Fruit fly (Drosophila melanogaster) whole organism, embryonic: ENCODE data around the gene RfC3.

ENCODE experiments used
- Antp ChIP-seq: fragments of 200-800 bp; sonication (Bioruptor generic); optimal IDR thresholded peaks from 3 replicates; lab custom pipeline; 2016; ENCODE audit warnings: missing biosample characterization, missing genetic modification characterization
- BEAF-32 ChIP-seq: fragments of 200-800 bp; sonication (Bioruptor generic); optimal IDR thresholded peaks from 3 replicates; lab custom pipeline; 2017; ENCODE audit warnings: missing biosample characterization, missing genetic modification characterization, mild to moderate bottlenecking, moderate library complexity, missing genetic modification reagents
- Bdp1 ChIP-seq: fragments of 200-800 bp; sonication (Bioruptor generic); optimal IDR thresholded peaks from 3 replicates; lab custom pipeline; 2016; ENCODE audit warnings: missing biosample characterization, missing genetic modification characterization
- Blimp-1 ChIP-seq: fragments of 200-800 bp; sonication (Bioruptor generic); optimal IDR thresholded peaks from 3 replicates; lab custom pipeline; 2018; ENCODE audit warnings: missing biosample characterization, missing genetic modification characterization, mild to moderate bottlenecking, moderate library complexity, missing genetic modification reagents
- CG10321 ChIP-seq: fragments of 200-800 bp; sonication (Bioruptor generic); IDR thresholded peaks from 2 replicates; pipeline ENCODE4 v1.3.6; 2022; ENCODE audit warnings: missing biosample characterization, missing genetic modification characterization
- CG10543 ChIP-seq: fragments of 200-800 bp; sonication (Bioruptor generic); optimal IDR thresholded peaks from 3 replicates; lab custom pipeline; 2017; ENCODE audit warnings: missing biosample characterization, mild to moderate bottlenecking, missing genetic modification characterization, moderate library complexity
- CG15601 ChIP-seq: fragments of 200-800 bp; sonication (Bioruptor generic); optimal IDR thresholded peaks from 3 replicates; lab custom pipeline; 2019; ENCODE audit warnings: missing biosample characterization, mild to moderate bottlenecking, missing genetic modification characterization, moderate library complexity
- CG17829 ChIP-seq: fragments of 200-800 bp; optimal IDR thresholded peaks from 2 replicates; lab custom pipeline; 2019; ENCODE audit warnings: missing biosample characterization, mild to moderate bottlenecking, missing genetic modification characterization, moderate library complexity
- CG1832 ChIP-seq: fragments of 200-800 bp; sonication (Bioruptor generic); optimal IDR thresholded peaks from 2 replicates; lab custom pipeline; 2017; ENCODE audit warnings: missing biosample characterization, mild to moderate bottlenecking, missing genetic modification characterization, inconsistent platforms
- CG18619 ChIP-seq: fragments of 200-800 bp; sonication (Bioruptor generic); optimal IDR thresholded peaks from 3 replicates; lab custom pipeline; 2017; ENCODE audit warnings: missing biosample characterization, mild to moderate bottlenecking, missing genetic modification characterization
- CG2129 ChIP-seq: fragments of 200-800 bp; sonication (Bioruptor generic); IDR thresholded peaks from 2 replicates; pipeline ENCODE4 v1.3.6; 2022; ENCODE audit warnings: missing biosample characterization, missing genetic modification characterization; ENCODE audit not compliant: partially characterized antibody
- CG31441 ChIP-seq: fragments of 200-800 bp; sonication (Bioruptor generic); IDR thresholded peaks from 2 replicates; pipeline ENCODE4 v1.3.6; 2022; ENCODE audit warnings: missing biosample characterization, missing genetic modification characterization
- CG3407 ChIP-seq: fragments of 200-800 bp; sonication (Bioruptor generic); optimal IDR thresholded peaks from 2 replicates; lab custom pipeline; 2018; ENCODE audit warnings: missing biosample characterization, mild to moderate bottlenecking, missing genetic modification characterization
- CG4360 ChIP-seq: fragments of 200-800 bp; sonication (Bioruptor generic); IDR thresholded peaks from 2 replicates; pipeline ENCODE4 v1.3.6; 2022; ENCODE audit warnings: missing biosample characterization, missing genetic modification characterization
- CG4707 ChIP-seq: fragments of 200-800 bp; sonication (Bioruptor generic); optimal IDR thresholded peaks from 2 replicates; lab custom pipeline; 2018; ENCODE audit warnings: missing biosample characterization, mild to moderate bottlenecking, missing genetic modification characterization, moderate library complexity
- CG4730 ChIP-seq: fragments of 200-800 bp; sonication (Bioruptor generic); IDR thresholded peaks from 2 replicates; pipeline ENCODE4 v1.3.6; 2022; ENCODE audit warnings: missing biosample characterization, missing genetic modification characterization
- CG6272 ChIP-seq: fragments of 200-800 bp; sonication (Bioruptor generic); IDR thresholded peaks from 2 replicates; pipeline ENCODE4 v1.3.6; 2022; ENCODE audit warnings: missing biosample characterization, missing genetic modification characterization
- CG6683 ChIP-seq: fragments of 200-800 bp; sonication (Bioruptor generic); optimal IDR thresholded peaks from 2 replicates; lab custom pipeline; 2017; ENCODE audit warnings: missing biosample characterization, mild to moderate bottlenecking, missing genetic modification characterization, missing genetic modification reagents
- CG6854 ChIP-seq: fragments of 200-800 bp; sonication (Bioruptor generic); optimal IDR thresholded peaks from 3 replicates; lab custom pipeline; 2017; ENCODE audit warnings: missing biosample characterization, mild to moderate bottlenecking, missing genetic modification characterization
- CG7357 ChIP-seq: fragments of 200-800 bp; sonication (Bioruptor generic); IDR thresholded peaks from 3 replicates; pipeline ENCODE4 v1.3.6; 2022; ENCODE audit warnings: missing biosample characterization, missing genetic modification characterization
- CG8478 ChIP-seq: fragments of >200 bp; optimal IDR thresholded peaks from 2 replicates; lab custom pipeline; 2018
- CG8765 ChIP-seq: fragments of 200-800 bp; sonication (Bioruptor generic); IDR thresholded peaks from 2 replicates; pipeline ENCODE4 v1.3.6; 2022; ENCODE audit warnings: missing biosample characterization, missing genetic modification characterization
- CG9437 ChIP-seq: fragments of 200-800 bp; sonication (Bioruptor generic); optimal IDR thresholded peaks from 2 replicates; lab custom pipeline; 2018; ENCODE audit warnings: missing biosample characterization, mild to moderate bottlenecking, missing genetic modification characterization
- CG9797 ChIP-seq: fragments of 200-800 bp; sonication (Bioruptor generic); optimal IDR thresholded peaks from 3 replicates; lab custom pipeline; 2018; ENCODE audit warnings: missing biosample characterization, mild to moderate bottlenecking, missing genetic modification characterization
- CG9876 ChIP-seq: fragments of 200-800 bp; sonication (Bioruptor generic); optimal IDR thresholded peaks from 2 replicates; lab custom pipeline; 2016; ENCODE audit warnings: missing biosample characterization, missing genetic modification characterization
- CoRest ChIP-seq: fragments of 200-800 bp; sonication (Bioruptor generic); optimal IDR thresholded peaks from 3 replicates; lab custom pipeline; 2018; ENCODE audit warnings: missing biosample characterization, mild to moderate bottlenecking, missing genetic modification characterization, moderate library complexity
- E2f2 ChIP-seq: fragments of 200-800 bp; sonication (Bioruptor generic); IDR thresholded peaks from 2 replicates; pipeline ENCODE4 v1.3.6; 2022; ENCODE audit warnings: missing biosample characterization, missing genetic modification characterization
- Ets65A ChIP-seq: fragments of 200-800 bp; sonication (Bioruptor generic); peaks from one replicate; lab custom pipeline; 2016; ENCODE audit warnings: missing biosample characterization, missing genetic modification characterization
- Gug ChIP-seq: fragments of 200-800 bp; sonication (Bioruptor generic); IDR thresholded peaks from 4 replicates; pipeline ENCODE4 v1.3.6; 2022; ENCODE audit warnings: missing biosample characterization, missing genetic modification characterization
- HHEX ChIP-seq: fragments of 200-800 bp; sonication (Bioruptor generic); optimal IDR thresholded peaks from 3 replicates; lab custom pipeline; 2017; ENCODE audit warnings: missing biosample characterization, mild to moderate bottlenecking, missing genetic modification characterization, missing genetic modification reagents
- HLHmδ ChIP-seq: fragments of 200-800 bp; sonication (Bioruptor generic); optimal IDR thresholded peaks from 2 replicates; lab custom pipeline; 2018; ENCODE audit warnings: missing biosample characterization, mild to moderate bottlenecking, missing genetic modification characterization, moderate library complexity
- Hmx ChIP-seq: fragments of 200-800 bp; sonication (Bioruptor generic); optimal IDR thresholded peaks from 2 replicates; lab custom pipeline; 2016; ENCODE audit warnings: missing biosample characterization, missing genetic modification characterization
- Hr51 ChIP-seq, 2 experiments: fragments of 200-800 bp; sonication (Bioruptor generic); optimal IDR thresholded peaks; 2 replicates in 1 of 2; 3 replicates in 1 of 2; lab custom pipeline; 2016 to 2018; ENCODE audit warnings: missing biosample characterization in 2 of 2, missing genetic modification characterization in 2 of 2, mild to moderate bottlenecking in 1 of 2, moderate library complexity in 1 of 2
- Neu2 ChIP-seq: fragments of 200-800 bp; sonication (Bioruptor generic); optimal IDR thresholded peaks from 3 replicates; lab custom pipeline; 2016; ENCODE audit warnings: missing biosample characterization, missing genetic modification characterization, borderline replicate concordance
- Rx ChIP-seq: fragments of 200-800 bp; sonication (Bioruptor generic); IDR thresholded peaks from 2 replicates; pipeline ENCODE4 v1.3.6; 2022; ENCODE audit warnings: missing biosample characterization, missing genetic modification characterization
- Tbp ChIP-seq: fragments of >200 bp; optimal IDR thresholded peaks from 2 replicates; lab custom pipeline; 2018; ENCODE audit warnings: missing biosample characterization, missing genetic modification characterization
- ab ChIP-seq: fragments of 200-800 bp; sonication (Bioruptor generic); optimal IDR thresholded peaks from 2 replicates; lab custom pipeline; 2016; ENCODE audit warnings: missing biosample characterization, missing genetic modification characterization
- dmrt11E ChIP-seq: fragments of 200-800 bp; sonication (Bioruptor generic); optimal IDR thresholded peaks from 3 replicates; lab custom pipeline; 2018; ENCODE audit warnings: missing biosample characterization, mild to moderate bottlenecking, missing genetic modification characterization, moderate library complexity
- gcm ChIP-seq: fragments of 200-800 bp; sonication (Bioruptor generic); optimal IDR thresholded peaks from 2 replicates; lab custom pipeline; 2019; ENCODE audit warnings: missing biosample characterization, mild to moderate bottlenecking, missing genetic modification characterization, moderate library complexity
- lola ChIP-seq, 3 experiments: fragments of >200 bp in 2 of 3; fragments of 200-800 bp in 1 of 3; sonication (Bioruptor generic) in 1 of 3; optimal IDR thresholded peaks; 2 replicates each; lab custom pipeline; 2017 to 2019; ENCODE audit warnings: missing biosample characterization in 3 of 3, missing genetic modification characterization in 3 of 3, mild to moderate bottlenecking in 1 of 3, moderate library complexity in 1 of 3
- maf-S ChIP-seq: fragments of 200-800 bp; sonication (Bioruptor generic); optimal IDR thresholded peaks from 2 replicates; lab custom pipeline; 2016; ENCODE audit warnings: missing biosample characterization, missing genetic modification characterization
- nerfin-2 ChIP-seq: fragments of 200-800 bp; sonication (Bioruptor generic); IDR thresholded peaks from 2 replicates; pipeline ENCODE4 v1.3.6; 2022; ENCODE audit warnings: missing biosample characterization, missing genetic modification characterization; ENCODE audit not compliant: partially characterized antibody
- rib ChIP-seq: fragments of 200-800 bp; sonication (Bioruptor generic); IDR thresholded peaks from 2 replicates; pipeline ENCODE4 v1.3.6; 2022; ENCODE audit warnings: missing biosample characterization, missing genetic modification characterization
- sd ChIP-seq: fragments of 200-800 bp; sonication (Bioruptor generic); optimal IDR thresholded peaks from 3 replicates; lab custom pipeline; 2018; ENCODE audit warnings: missing biosample characterization, mild to moderate bottlenecking, missing genetic modification characterization, moderate library complexity
- shn ChIP-seq: fragments of 200-800 bp; sonication (Bioruptor generic); optimal IDR thresholded peaks from 3 replicates; lab custom pipeline; 2016; ENCODE audit warnings: missing biosample characterization, missing genetic modification characterization
- slbo ChIP-seq: fragments of 200-800 bp; sonication (Bioruptor generic); IDR thresholded peaks from 2 replicates; pipeline ENCODE4 v1.3.6; 2022; ENCODE audit warnings: missing biosample characterization, missing genetic modification characterization
- sna ChIP-seq: fragments of 200-800 bp; sonication (Bioruptor generic); IDR thresholded peaks from 2 replicates; pipeline ENCODE4 v1.3.6; 2022; ENCODE audit warnings: missing biosample characterization, missing genetic modification characterization; ENCODE audit not compliant: partially characterized antibody
- stc ChIP-seq: fragments of 200-800 bp; sonication (Bioruptor generic); IDR thresholded peaks from 2 replicates; pipeline ENCODE4 v1.3.6; 2022; ENCODE audit warnings: missing biosample characterization, missing genetic modification characterization
- sug ChIP-seq: fragments of 200-800 bp; optimal IDR thresholded peaks from 2 replicates; lab custom pipeline; 2019; ENCODE audit warnings: missing biosample characterization, mild to moderate bottlenecking, missing genetic modification characterization, moderate library complexity
- zen ChIP-seq: fragments of 200-800 bp; sonication (Bioruptor generic); optimal IDR thresholded peaks from 3 replicates; lab custom pipeline; 2018; ENCODE audit warnings: missing biosample characterization, mild to moderate bottlenecking, missing genetic modification characterization, moderate library complexity
- zfh1 ChIP-seq: fragments of 200-800 bp; sonication (Bioruptor generic); IDR thresholded peaks from 3 replicates; pipeline ENCODE4 v1.3.6; 2022; ENCODE audit warnings: missing biosample characterization, missing genetic modification characterization

Gene RfC3

DNA sequence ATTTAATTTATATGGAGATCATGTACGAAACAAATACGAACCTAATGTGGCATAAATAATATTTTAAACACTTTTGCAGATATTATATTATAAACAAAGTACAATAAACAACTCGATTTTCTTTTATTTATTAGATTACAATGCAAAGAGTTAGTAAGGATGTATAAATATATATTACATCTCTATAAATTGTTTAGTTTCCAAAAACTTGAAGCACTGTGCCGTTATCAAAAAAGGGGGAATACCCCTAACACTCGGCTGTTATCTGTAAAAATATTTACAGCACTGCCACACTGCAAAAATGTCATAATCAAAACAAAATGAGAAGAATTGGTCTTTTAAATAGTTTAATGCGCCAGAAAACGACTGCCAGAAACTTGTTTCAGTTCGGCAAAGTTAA, 9.5 kb downstream of the RfC3 start, which contains the start of gene CG5188 (continued):
- TF ChIP-seq HHEX (GFP tag; lab: Kevin White, UChicago) (no peak), CG9876 (no peak), dmrt11E (peak; percentile 42), HLHmδ (GFP tag; lab: Kevin White, UChicago) (no peak), CG31441 (GFP tag; lab: Robert Waterston, UW) (peak; percentile 64), ab (GFP tag; lab: Kevin White, UChicago) (no peak), CG9797 (GFP tag; lab: Kevin White, UChicago) (peak; percentile 52), CG9437 (GFP tag; lab: Kevin White, UChicago) (peak; percentile 25), CG10543 (GFP tag; lab: Kevin White, UChicago) (no peak), CG4730 (GFP tag; lab: Robert Waterston, UW) (no peak), Bdp1 (no peak), zfh1 (GFP tag; lab: Robert Waterston, UW) (peak; percentile 37; the same call in 1 of the 3 replicates), rib (GFP tag; lab: Robert Waterston, UW) (no peak), CG3407 (GFP tag; lab: Kevin White, UChicago) (no peak), CG6854 (GFP tag; lab: Kevin White, UChicago) (no peak), CG6683 (no peak), Neu2 (GFP tag; lab: Kevin White, UChicago) (no peak), slbo (GFP tag; lab: Robert Waterston, UW) (peak; percentile 67), Rx (GFP tag; lab: Robert Waterston, UW) (no peak), Blimp-1 (GFP tag; lab: Kevin White, UChicago) (no peak), CG4360 (GFP tag; lab: Robert Waterston, UW) (no peak), CG4707 (no peak), gcm (GFP tag; lab: Kevin White, UChicago) (peak; percentile 42), CG2129 (GFP tag; lab: Robert Waterston, UW) (no peak), maf-S (no peak), CG18619 (peak; percentile 16), lola (GFP tag; optimal IDR thresholded peaks at IDR 0.05; lab: Kevin White, UChicago) (peak in 1 of 3 experiments; percentile 37), CG8765 (GFP tag; lab: Robert Waterston, UW) (no peak), CG8478 (no peak), E2f2 (GFP tag; lab: Robert Waterston, UW) (peak; percentile 36; the same call in 1 of the 2 replicates), shn (GFP tag; lab: Kevin White, UChicago) (no peak), CG7357 (no peak), Ets65A (GFP tag; lab: Kevin White, UChicago) (no peak), CG1832 (GFP tag; lab: Kevin White, UChicago) (no peak), CG10321 (GFP tag; lab: Robert Waterston, UW) (no peak), BEAF-32 (GFP tag; lab: Kevin White, UChicago) (peak; percentile 12), sna (GFP tag; lab: Robert Waterston, UW) (0 out of 2 replicates have a peak, but pooled peaks have one; percentile 36), Hr51 (GFP tag; optimal IDR thresholded peaks at IDR 0.05; lab: Kevin White, UChicago) (peak in 1 of 2 experiments; percentile 74), stc (peak; percentile 62; the same call in 1 of the 2 replicates), Tbp (GFP tag; lab: Kevin White, UChicago) (no peak), CG6272 (GFP tag; lab: Robert Waterston, UW) (no peak), CG17829 (tag; lab: Kevin White, UChicago) (peak; percentile 68), nerfin-2 (no peak), Antp (no peak), Hmx (no peak), CoRest (peak; percentile 51), CG15601 (tag; lab: Kevin White, UChicago) (peak; percentile 31), Gug (no peak), sug (tag; lab: Kevin White, UChicago) (peak; percentile 35), sd (tag; lab: Kevin White, UChicago) (peak; percentile 80), zen (peak; percentile 20)
